Worm (Caenorhabditis elegans) whole organism, L2 larva: ENCODE results near the gene Y82E9BR.14.

Source experiments
- R02D3.7 ChIP-seq: fragments of 150-350 bp; optimal IDR thresholded peaks from 2 replicates; lab custom pipeline; 2014; ENCODE audit warnings: missing biosample characterization, missing genetic modification characterization
- ZK546.5 ChIP-seq: sonication (generic microtip); optimal IDR thresholded peaks from 2 replicates; lab custom pipeline; 2017; ENCODE audit warnings: missing biosample characterization, missing genetic modification characterization
- alr-1 ChIP-seq: fragments of 150-350 bp; optimal IDR thresholded peaks from 2 replicates; lab custom pipeline; 2014; ENCODE audit warnings: missing biosample characterization, missing genetic modification characterization
- aly-2 ChIP-seq: fragments of 150-350 bp; optimal IDR thresholded peaks from 2 replicates; lab custom pipeline; 2014; ENCODE audit warnings: missing biosample characterization, missing genetic modification characterization
- ama-1 ChIP-seq: fragments of 150-350 bp; optimal IDR thresholded peaks from 2 replicates; lab custom pipeline; 2018; ENCODE audit warnings: inconsistent platforms
- blmp-1 ChIP-seq: sonication (generic microtip); optimal IDR thresholded peaks from 2 replicates; lab custom pipeline; 2017; ENCODE audit warnings: missing genetic modification characterization, mild to moderate bottlenecking, missing compliant biosample characterization, antibody characterized with exemption, moderate library complexity; ENCODE audit not compliant: insufficient read depth
- ceh-16 ChIP-seq: fragments of 150-350 bp; optimal IDR thresholded peaks from 2 replicates; lab custom pipeline; 2014; ENCODE audit warnings: missing biosample characterization, missing genetic modification characterization
- ceh-82 ChIP-seq: fragments of 150-350 bp; optimal IDR thresholded peaks from 2 replicates; lab custom pipeline; 2014; ENCODE audit warnings: missing biosample characterization, missing genetic modification characterization
- crh-2 ChIP-seq: sonication (generic microtip); optimal IDR thresholded peaks from 2 replicates; lab custom pipeline; 2017; ENCODE audit warnings: missing biosample characterization, missing genetic modification characterization
- dmd-4 ChIP-seq: sonication (generic microtip); optimal IDR thresholded peaks from 2 replicates; lab custom pipeline; 2017; ENCODE audit warnings: missing biosample characterization, missing genetic modification characterization
- egl-27 ChIP-seq: sonication (generic microtip); optimal IDR thresholded peaks from 3 replicates; lab custom pipeline; 2017; ENCODE audit warnings: missing biosample characterization, missing genetic modification reagents, missing genetic modification characterization
- elt-1 ChIP-seq: fragments of 150-350 bp; optimal IDR thresholded peaks from 2 replicates; lab custom pipeline; 2014; ENCODE audit warnings: missing biosample characterization, missing genetic modification characterization
- fos-1 ChIP-seq: fragments of 150-350 bp; optimal IDR thresholded peaks from 2 replicates; lab custom pipeline; 2014; ENCODE audit warnings: missing biosample characterization, missing genetic modification characterization
- gmeb-1 ChIP-seq: fragments of 150-350 bp; optimal IDR thresholded peaks from 2 replicates; lab custom pipeline; 2014; ENCODE audit warnings: missing biosample characterization, missing genetic modification characterization
- lin-11 ChIP-seq: fragments of 150-350 bp; sonication (generic microtip); optimal IDR thresholded peaks from 2 replicates; lab custom pipeline; 2014; ENCODE audit warnings: missing biosample characterization, missing genetic modification characterization, inconsistent platforms, mixed read lengths
- lin-13 ChIP-seq: fragments of 150-350 bp; optimal IDR thresholded peaks from 2 replicates; lab custom pipeline; 2014; ENCODE audit warnings: missing biosample characterization, missing genetic modification reagents, missing genetic modification characterization
- lsy-2 ChIP-seq, 2 experiments: fragments of 150-350 bp in 1 of 2; sonication (generic microtip) in 1 of 2; optimal IDR thresholded peaks; 2 replicates each; lab custom pipeline; 2014 to 2017; ENCODE audit warnings: missing biosample characterization in 2 of 2, missing genetic modification characterization in 2 of 2
- mdl-1 ChIP-seq, 2 experiments: fragments of 150-350 bp in 1 of 2; sonication (generic microtip) in 1 of 2; optimal IDR thresholded peaks; 2 replicates each; lab custom pipeline; 2017; ENCODE audit warnings: missing biosample characterization in 2 of 2, missing genetic modification characterization in 2 of 2
- nhr-10 ChIP-seq: sonication (generic microtip); optimal IDR thresholded peaks from 2 replicates; lab custom pipeline; 2017; ENCODE audit warnings: missing biosample characterization, missing genetic modification characterization
- nhr-11 ChIP-seq: fragments of 150-350 bp; optimal IDR thresholded peaks from 2 replicates; lab custom pipeline; 2014; ENCODE audit warnings: missing biosample characterization, missing genetic modification characterization
- nhr-12 ChIP-seq: fragments of 150-350 bp; optimal IDR thresholded peaks from 2 replicates; lab custom pipeline; 2014; ENCODE audit warnings: missing biosample characterization, missing genetic modification characterization
- nhr-129 ChIP-seq: fragments of 150-350 bp; optimal IDR thresholded peaks from 2 replicates; lab custom pipeline; 2014; ENCODE audit warnings: missing biosample characterization, missing genetic modification characterization
- nhr-21 ChIP-seq: fragments of 150-350 bp; optimal IDR thresholded peaks from 2 replicates; lab custom pipeline; 2014; ENCODE audit warnings: missing biosample characterization, missing genetic modification characterization
- nhr-77 ChIP-seq: fragments of 150-350 bp; optimal IDR thresholded peaks from 2 replicates; lab custom pipeline; 2014; ENCODE audit warnings: missing biosample characterization, missing genetic modification characterization
- peb-1 ChIP-seq: fragments of 150-350 bp; optimal IDR thresholded peaks from 2 replicates; lab custom pipeline; 2014; ENCODE audit warnings: missing biosample characterization, missing genetic modification characterization
- sem-4 ChIP-seq: fragments of 150-350 bp; optimal IDR thresholded peaks from 2 replicates; lab custom pipeline; 2014; ENCODE audit warnings: missing biosample characterization, missing genetic modification reagents, missing genetic modification characterization
- skn-1 ChIP-seq: sonication (generic microtip); optimal IDR thresholded peaks from 2 replicates; lab custom pipeline; 2017; ENCODE audit warnings: missing biosample characterization, missing genetic modification characterization
- sma-3 ChIP-seq: sonication (generic microtip); optimal IDR thresholded peaks from 2 replicates; lab custom pipeline; 2016; ENCODE audit warnings: missing genetic modification reagents, missing genetic modification characterization, missing compliant biosample characterization
- unc-55 ChIP-seq: fragments of 150-350 bp; sonication (generic microtip); optimal IDR thresholded peaks from 3 replicates; lab custom pipeline; 2014; ENCODE audit warnings: missing biosample characterization, missing genetic modification reagents, missing genetic modification characterization
- unc-62 ChIP-seq: fragments of 150-350 bp; optimal IDR thresholded peaks from 2 replicates; lab custom pipeline; 2014; ENCODE audit warnings: missing biosample characterization, missing genetic modification reagents, missing genetic modification characterization
- zag-1 ChIP-seq: fragments of 150-350 bp; optimal IDR thresholded peaks from 2 replicates; lab custom pipeline; 2014; ENCODE audit warnings: missing biosample characterization, missing genetic modification characterization
- ztf-11 ChIP-seq: sonication (generic microtip); optimal IDR thresholded peaks from 2 replicates; lab custom pipeline; 2017; ENCODE audit warnings: missing biosample characterization, missing genetic modification characterization
- ztf-4 ChIP-seq: fragments of 150-350 bp; optimal IDR thresholded peaks from 2 replicates; lab custom pipeline; 2014; ENCODE audit warnings: missing biosample characterization, missing genetic modification characterization

Gene Y82E9BR.14

DNA sequence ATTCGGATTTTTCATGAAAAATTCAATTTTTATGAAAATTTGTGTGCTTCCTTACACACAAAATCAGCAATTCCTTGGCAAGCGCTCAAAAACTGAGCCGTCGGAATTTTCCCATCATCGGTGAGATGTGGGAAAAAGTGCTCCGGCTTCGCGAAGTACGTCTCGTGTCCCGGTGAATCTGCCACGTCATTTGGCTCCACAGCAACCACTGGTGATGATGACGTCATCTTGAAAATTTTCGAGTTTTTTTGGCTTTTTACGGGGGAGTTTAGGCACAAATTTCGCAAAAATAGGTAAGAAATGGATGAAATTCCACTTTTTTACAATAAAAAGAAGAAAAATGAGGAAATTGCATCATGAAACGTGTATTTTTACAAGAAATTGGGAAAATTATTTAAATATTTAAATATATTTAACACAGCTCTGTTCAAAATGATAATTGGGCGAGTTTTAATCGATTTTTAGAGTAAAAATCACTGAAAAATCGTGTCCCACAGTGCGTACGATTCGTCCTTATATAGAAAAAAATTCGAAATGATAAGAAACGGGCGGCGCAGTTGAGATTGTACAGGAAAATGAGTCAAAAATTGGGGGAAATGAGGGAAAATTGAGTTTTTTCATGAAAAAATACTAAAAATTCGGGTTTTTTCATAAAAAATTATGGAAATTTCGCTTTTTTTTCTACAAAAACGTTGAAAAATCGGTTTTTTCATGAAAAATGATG is at the start of gene Y82E9BR.14:
Gene Y82E9BR.14, minus strand, starts transcription at position 227 of the 724 bp plus-strand sequence.
- TF ChIP-seq blmp-1 (tag; lab: Kevin White, UChicago) = no peak
- peak; percentile 66 for TF ChIP-seq fos-1 (tag; lab: Kevin White, UChicago)
- no peak for TF ChIP-seq ama-1 (lab: Kevin White, UChicago)
- TF ChIP-seq lin-11 (tag; lab: Kevin White, UChicago) = no peak

DNA sequence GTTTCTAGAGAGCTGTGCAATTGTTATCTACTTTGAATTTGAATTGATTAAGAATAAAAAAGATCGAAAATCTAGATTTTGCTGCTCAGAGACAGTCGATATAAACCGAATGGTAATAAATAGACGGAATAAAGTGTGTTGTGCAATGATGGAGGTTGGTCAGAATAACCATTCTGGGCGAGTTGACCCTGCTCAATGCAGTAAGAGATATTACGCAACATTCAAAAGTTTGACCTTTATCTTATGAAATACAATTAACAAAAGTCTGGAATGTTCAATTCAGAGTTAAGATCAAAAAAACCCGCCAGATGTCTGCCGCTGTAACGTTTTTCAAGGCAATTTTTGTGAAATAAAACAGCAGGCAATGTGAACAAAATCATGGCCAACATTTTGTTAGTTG is 42.9 kb upstream of the Y82E9BR.14 start:
- TF ChIP-seq nhr-12 (tag; lab: Kevin White, UChicago) = no peak
- TF ChIP-seq, all 48 proteins: peak for 0

DNA sequence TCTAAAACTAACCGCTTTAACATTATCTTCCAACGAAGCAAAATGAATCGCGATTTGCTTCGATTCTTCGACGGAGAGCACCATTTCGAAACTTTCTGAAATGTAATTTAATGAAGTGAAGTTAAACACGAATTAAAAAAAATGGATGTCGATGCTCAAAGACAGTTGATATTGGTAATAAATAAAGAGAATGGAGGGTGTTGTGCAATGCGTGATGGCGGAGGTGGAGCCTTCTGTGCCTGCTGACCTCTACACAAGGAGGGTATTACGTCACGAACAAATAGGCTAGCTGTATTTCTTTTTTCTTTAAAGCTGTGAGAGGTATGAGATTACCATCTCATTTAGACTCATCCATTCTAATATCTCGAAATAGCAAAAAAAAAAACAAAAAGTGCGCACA is 41.8 kb upstream of the Y82E9BR.14 start, which contains the start of gene Y82E9BR.17:
Gene Y82E9BR.17, minus strand, starts transcription at position 101 of the 400 bp plus-strand sequence.
- no peak for TF ChIP-seq sem-4 (tag; lab: Kevin White, UChicago)
- no peak for TF ChIP-seq lin-13 (GFP tag; lab: Kevin White, UChicago)
- TF ChIP-seq alr-1 (tag; lab: Kevin White, UChicago) = no peak
- TF ChIP-seq dmd-4 (tag; lab: Kevin White, UChicago) = no peak
- no peak for TF ChIP-seq gmeb-1 (tag; lab: Kevin White, UChicago)
- no peak for TF ChIP-seq ztf-4 (tag; lab: Kevin White, UChicago)
- no peak for TF ChIP-seq peb-1 (tag; lab: Kevin White, UChicago)
- no peak for TF ChIP-seq nhr-77 (tag; lab: Kevin White, UChicago)
- no peak for TF ChIP-seq aly-2 (tag; lab: Kevin White, UChicago)
- no peak for TF ChIP-seq unc-55 (GFP tag; lab: Kevin White, UChicago)
- TF ChIP-seq nhr-11 (tag; lab: Kevin White, UChicago) = no peak
- no peak for TF ChIP-seq skn-1
- TF ChIP-seq lsy-2 (tag; optimal IDR thresholded peaks at IDR 0.05; lab: Kevin White, UChicago) = no peak
- no peak for TF ChIP-seq egl-27 (tag; lab: Kevin White, UChicago)
- no peak for TF ChIP-seq nhr-21 (tag; lab: Kevin White, UChicago)
- TF ChIP-seq ztf-11 (tag; lab: Kevin White, UChicago) = no peak
- TF ChIP-seq nhr-12 (tag; lab: Kevin White, UChicago) = no peak
- TF ChIP-seq, all 48 proteins: peak for 0

DNA sequence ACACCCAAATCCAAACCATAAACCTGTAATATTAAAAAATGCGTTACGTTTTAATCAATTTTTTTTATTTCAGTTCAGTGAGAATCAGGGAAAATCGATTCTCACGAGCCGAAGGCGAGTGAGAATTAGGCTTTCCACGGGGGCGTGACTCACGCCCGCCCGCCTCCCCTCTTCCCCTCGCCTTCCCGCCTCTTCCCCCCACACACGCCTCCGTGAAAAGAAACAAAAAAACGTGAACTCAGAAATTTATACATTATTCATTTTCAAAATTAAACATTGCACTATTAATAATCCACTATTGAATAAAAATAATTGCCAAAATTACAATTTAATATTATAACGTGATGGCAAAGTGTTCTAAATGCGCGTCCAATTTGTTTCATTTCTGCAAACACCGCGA is 32.8 kb upstream of the Y82E9BR.14 start:
- no peak for TF ChIP-seq unc-62 (GFP tag; lab: Kevin White, UChicago)
- TF ChIP-seq crh-2 (tag; lab: Kevin White, UChicago) = no peak
- TF ChIP-seq nhr-129 (tag; lab: Kevin White, UChicago) = no peak
- TF ChIP-seq mdl-1 (tag; optimal IDR thresholded peaks at IDR 0.05; lab: Kevin White, UChicago) = no peak
- TF ChIP-seq sem-4 (tag; lab: Kevin White, UChicago) = no peak
- no peak for TF ChIP-seq ZK546.5 (tag; lab: Kevin White, UChicago)
- TF ChIP-seq R02D3.7 (tag; lab: Kevin White, UChicago) = no peak
- no peak for TF ChIP-seq gmeb-1 (tag; lab: Kevin White, UChicago)
- no peak for TF ChIP-seq unc-55 (GFP tag; lab: Kevin White, UChicago)
- no peak for TF ChIP-seq nhr-10 (tag; lab: Kevin White, UChicago)
- no peak for TF ChIP-seq ztf-4 (tag; lab: Kevin White, UChicago)

DNA sequence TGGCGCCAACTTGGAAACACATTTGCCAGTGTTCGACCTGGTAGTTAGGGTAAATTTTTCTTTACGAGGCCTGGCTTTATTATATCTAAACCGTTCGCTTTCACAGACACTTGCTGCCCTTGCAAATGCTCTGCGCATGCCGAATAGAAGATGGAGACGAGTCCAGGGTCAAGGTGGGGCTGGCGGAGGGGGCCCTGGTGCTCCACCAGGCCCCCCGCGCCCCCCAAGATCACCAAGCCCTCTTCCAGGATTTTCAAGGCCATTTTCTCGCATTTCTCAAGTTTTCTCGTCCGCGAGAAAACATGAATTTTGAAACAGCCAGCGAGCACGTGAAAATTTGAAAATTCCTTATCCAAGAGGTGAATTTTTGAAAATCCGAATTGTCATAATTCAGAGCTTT is 25.7 kb upstream of the Y82E9BR.14 start:
- TF ChIP-seq zag-1 (tag; lab: Kevin White, UChicago) = no peak
- TF ChIP-seq fos-1 (tag; lab: Kevin White, UChicago) = no peak
- no peak for TF ChIP-seq ceh-16 (tag; lab: Kevin White, UChicago)
- no peak for TF ChIP-seq ceh-82 (tag; lab: Kevin White, UChicago)
- TF ChIP-seq elt-1 (tag; lab: Kevin White, UChicago) = no peak
- TF ChIP-seq dmd-4 (tag; lab: Kevin White, UChicago) = no peak
- no peak for TF ChIP-seq nhr-10 (tag; lab: Kevin White, UChicago)
- TF ChIP-seq sma-3 (GFP tag; lab: Kevin White, UChicago) = no peak
- TF ChIP-seq mdl-1 (tag; optimal IDR thresholded peaks at IDR 0.05; lab: Kevin White, UChicago) = no peak
